Fruit fly (Drosophila melanogaster): Measurements from ENCODE around the gene CG12025.
A peak's percentile ranks its signal among the peaks of the same experiment; 100 is the strongest.

The CG12025 gene

DNA sequence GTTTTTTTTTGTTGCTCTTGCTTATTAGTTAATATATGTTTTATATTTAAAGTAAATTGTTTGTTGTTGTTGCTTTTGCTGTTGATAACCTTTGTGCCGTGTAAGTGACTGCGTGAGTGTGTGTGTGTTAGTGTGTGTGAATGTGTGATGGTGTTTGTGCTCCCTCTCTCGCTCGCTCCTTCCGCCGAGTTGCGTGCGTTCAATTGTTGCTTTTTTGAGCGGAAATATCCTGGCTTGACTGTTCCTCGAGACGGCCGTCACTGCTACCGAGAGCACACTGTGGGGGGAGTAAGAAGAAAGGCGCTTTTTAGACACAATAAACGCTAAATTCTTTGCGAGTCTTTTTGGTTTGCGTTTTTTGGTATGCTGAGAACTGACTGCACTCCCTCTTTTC, 3.8 kb upstream of the CG12025 start (continued):
- no peak for TF ChIP-seq CG7987 (GFP tag; optimal IDR thresholded peaks at IDR 0.05)
- TF ChIP-seq CG2116 (GFP tag; optimal IDR thresholded peaks at IDR 0.05) = no peak
- no peak for TF ChIP-seq CG12744 (GFP tag; optimal IDR thresholded peaks at IDR 0.05)
- peak; percentile 42 for TF ChIP-seq Ets65A (GFP tag)
- TF ChIP-seq Hr78 (GFP tag; optimal IDR thresholded peaks at IDR 0.05) = peak in 1 of 2 experiments; percentile 78
- no peak for TF ChIP-seq CG42726 (GFP tag; IDR thresholded peaks at IDR 0.05; ENCODE audit: partially characterized antibody)
- no peak for TF ChIP-seq Sox102F (GFP tag; optimal IDR thresholded peaks at IDR 0.05)
- TF ChIP-seq Jarid2 (GFP tag; optimal IDR thresholded peaks at IDR 0.05) = no peak
- peak; percentile 85 for TF ChIP-seq CG8478 (optimal IDR thresholded peaks at IDR 0.05)
- peak; percentile 96 for TF ChIP-seq cg (GFP tag; optimal IDR thresholded peaks at IDR 0.05)
- no peak for TF ChIP-seq Xbp1 (GFP tag; optimal IDR thresholded peaks at IDR 0.05)
- TF ChIP-seq sd (tag; optimal IDR thresholded peaks at IDR 0.05) = peak; percentile 26
- TF ChIP-seq D (optimal IDR thresholded peaks at IDR 0.05) = no peak
- TF ChIP-seq D (GFP tag; optimal IDR thresholded peaks at IDR 0.05) = no peak
- no peak for TF ChIP-seq CG2875 (GFP tag; optimal IDR thresholded peaks at IDR 0.05)
- TF ChIP-seq tap (tag; optimal IDR thresholded peaks at IDR 0.05) = no peak
- TF ChIP-seq ems (GFP tag; optimal IDR thresholded peaks at IDR 0.05) = no peak
- no peak for TF ChIP-seq CG5245 (GFP tag; optimal IDR thresholded peaks at IDR 0.05)
- no peak for TF ChIP-seq tna (GFP tag; IDR thresholded peaks at IDR 0.05; ENCODE audit: partially characterized antibody)
- no peak for TF ChIP-seq row (GFP tag; IDR thresholded peaks at IDR 0.05)
- TF ChIP-seq CG3838 (GFP tag; optimal IDR thresholded peaks at IDR 0.05) = no peak
- no peak for TF ChIP-seq CG12104 (GFP tag; optimal IDR thresholded peaks at IDR 0.05)
- TF ChIP-seq CG10979 (tag; optimal IDR thresholded peaks at IDR 0.05) = no peak
- TF ChIP-seq Bteb2 (GFP tag; optimal IDR thresholded peaks at IDR 0.05) = no peak
- TF ChIP-seq Dip2 (GFP tag; IDR thresholded peaks at IDR 0.05) = no peak
- TF ChIP-seq D19B (GFP tag; optimal IDR thresholded peaks at IDR 0.05) = no peak
- TF ChIP-seq br (optimal IDR thresholded peaks at IDR 0.05) = no peak
- TF ChIP-seq phol (tag; optimal IDR thresholded peaks at IDR 0.05) = no peak
- no peak for TF ChIP-seq al (GFP tag; IDR thresholded peaks at IDR 0.05)
- no peak for TF ChIP-seq crol (GFP tag; IDR thresholded peaks at IDR 0.05)
- no peak for TF ChIP-seq E2f1 (GFP tag; IDR thresholded peaks at IDR 0.05)
- TF ChIP-seq CG1832 (GFP tag; optimal IDR thresholded peaks at IDR 0.05) = no peak
- no peak for TF ChIP-seq CG14710 (tag; optimal IDR thresholded peaks at IDR 0.05)
- no peak for TF ChIP-seq danr (GFP tag; IDR thresholded peaks at IDR 0.05)
- no peak for TF ChIP-seq ranshi (GFP tag; IDR thresholded peaks at IDR 0.05)
- 0 out of 4 replicates have a peak, but pooled peaks have one; percentile 19 for TF ChIP-seq chinmo (GFP tag; IDR thresholded peaks at IDR 0.05; ENCODE audit: partially characterized antibody)
- no peak for TF ChIP-seq CG12391 (tag; optimal IDR thresholded peaks at IDR 0.05)
- TF ChIP-seq Hr51 (GFP tag; optimal IDR thresholded peaks at IDR 0.05) = no peak
- no peak for TF ChIP-seq CG7357 (GFP tag; IDR thresholded peaks at IDR 0.05)
- TF ChIP-seq exex (tag; optimal IDR thresholded peaks at IDR 0.05) = no peak
- TF ChIP-seq CG11456 (GFP tag; IDR thresholded peaks at IDR 0.05) = no peak
- no peak for TF ChIP-seq Adf1 (GFP tag; IDR thresholded peaks at IDR 0.05)
- no peak for TF ChIP-seq pho (GFP tag; optimal IDR thresholded peaks at IDR 0.05)
- TF ChIP-seq her (GFP tag; optimal IDR thresholded peaks at IDR 0.05) = no peak
- peak; percentile 68 to 88 for TF ChIP-seq Trl (optimal IDR thresholded peaks at IDR 0.05)
- TF ChIP-seq Trl (GFP tag; optimal IDR thresholded peaks at IDR 0.05) = no peak
- no peak for TF ChIP-seq Asciz (GFP tag; optimal IDR thresholded peaks at IDR 0.05)
- TF ChIP-seq scrt (GFP tag; optimal IDR thresholded peaks at IDR 0.05) = peak; percentile 72
- TF ChIP-seq nerfin-1 (tag; optimal IDR thresholded peaks at IDR 0.05) = no peak
- no peak for TF ChIP-seq HLHmδ (GFP tag; optimal IDR thresholded peaks at IDR 0.05)
- TF ChIP-seq vnd (GFP tag; IDR thresholded peaks at IDR 0.05; ENCODE audit: partially characterized antibody) = no peak
- TF ChIP-seq nom (GFP tag; optimal IDR thresholded peaks at IDR 0.05) = peak; percentile 61
